Fruit fly (Drosophila melanogaster): ENCODE data around the gene CG10616.

Gene CG10616

dm6 chr3L:12465229-12465628 lies 6.3 kb upstream of the CG10616 start:
- TF ChIP-seq zen (tag; optimal IDR thresholded peaks at IDR 0.05) (peak; percentile 70), otp (GFP tag; IDR thresholded peaks at IDR 0.05) (no peak), Asciz (GFP tag; optimal IDR thresholded peaks at IDR 0.05) (no peak), CG13775 (GFP tag; optimal IDR thresholded peaks at IDR 0.05) (no peak), CG10267 (tag; optimal IDR thresholded peaks at IDR 0.05) (no peak), fd64A (GFP tag; optimal IDR thresholded peaks at IDR 0.05) (no peak), CG7786 (GFP tag; optimal IDR thresholded peaks at IDR 0.05) (no peak), Rx (GFP tag; IDR thresholded peaks at IDR 0.05) (no peak), sens (GFP tag) (peak; percentile 77), twi (tag; optimal IDR thresholded peaks at IDR 0.05) (no peak), CG42726 (GFP tag; IDR thresholded peaks at IDR 0.05; ENCODE audit: partially characterized antibody) (no peak), lov (optimal IDR thresholded peaks at IDR 0.05) (no peak), lov (GFP tag; IDR thresholded peaks at IDR 0.05) (no peak), CG4404 (GFP tag; IDR thresholded peaks at IDR 0.05) (peak; percentile 14; the same call in 1 of the 2 replicates), phol (tag; optimal IDR thresholded peaks at IDR 0.05) (peak; percentile 7), CG8924 (tag; optimal IDR thresholded peaks at IDR 0.05) (no peak), grn (GFP tag; optimal IDR thresholded peaks at IDR 0.05) (no peak), emc (GFP tag; optimal IDR thresholded peaks at IDR 0.05) (no peak), HmgZ (tag; optimal IDR thresholded peaks at IDR 0.05) (no peak), stwl (tag; optimal IDR thresholded peaks at IDR 0.05) (no peak), row (GFP tag; IDR thresholded peaks at IDR 0.05) (no peak), chn (GFP tag; optimal IDR thresholded peaks at IDR 0.05) (no peak), CG32767 (GFP tag; IDR thresholded peaks at IDR 0.05) (no peak), corto (GFP tag; optimal IDR thresholded peaks at IDR 0.05) (no peak), CG10274 (GFP tag; optimal IDR thresholded peaks at IDR 0.05) (no peak), shn (GFP tag; optimal IDR thresholded peaks at IDR 0.05) (no peak), Med (GFP tag) (no peak), Ssrp (tag; optimal IDR thresholded peaks at IDR 0.05) (no peak), fd3F (GFP tag; optimal IDR thresholded peaks at IDR 0.05) (no peak), CG12071 (GFP tag; optimal IDR thresholded peaks at IDR 0.05) (no peak), dm (GFP tag; optimal IDR thresholded peaks at IDR 0.05) (no peak), stc (GFP tag; IDR thresholded peaks at IDR 0.05) (no peak), CG11247 (GFP tag; IDR thresholded peaks at IDR 0.05) (no peak), CG8944 (GFP tag; optimal IDR thresholded peaks at IDR 0.05) (no peak), CG4282 (GFP tag; optimal IDR thresholded peaks at IDR 0.05) (no peak), her (GFP tag; optimal IDR thresholded peaks at IDR 0.05) (no peak), sob (GFP tag; IDR thresholded peaks at IDR 0.05) (no peak), CG2129 (GFP tag; IDR thresholded peaks at IDR 0.05; ENCODE audit: partially characterized antibody) (no peak), tll (GFP tag; optimal IDR thresholded peaks at IDR 0.05) (no peak), CG4424 (GFP tag; optimal IDR thresholded peaks at IDR 0.05) (no peak), crc (GFP tag; optimal IDR thresholded peaks at IDR 0.05) (no peak), grau (tag; optimal IDR thresholded peaks at IDR 0.05) (no peak), CG4360 (GFP tag; IDR thresholded peaks at IDR 0.05) (no peak), CG4854 (GFP tag; optimal IDR thresholded peaks at IDR 0.05) (no peak), insv (GFP tag; optimal IDR thresholded peaks at IDR 0.05) (no peak), ttk (GFP tag; IDR thresholded peaks at IDR 0.05) (no peak), prd (optimal IDR thresholded peaks at IDR 0.05) (no peak), prd (GFP tag; IDR thresholded peaks at IDR 0.05) (peak; percentile 69; the same call in 2 of the 3 replicates), CG10979 (tag; optimal IDR thresholded peaks at IDR 0.05) (peak; percentile 26), D19B (GFP tag; optimal IDR thresholded peaks at IDR 0.05) (no peak), kni (GFP tag; optimal IDR thresholded peaks at IDR 0.05) (no peak), CG30431 (GFP tag; optimal IDR thresholded peaks at IDR 0.05) (no peak), Neu2 (GFP tag; optimal IDR thresholded peaks at IDR 0.05; ENCODE audit: borderline replicate concordance) (no peak)
